Worm (Caenorhabditis elegans) whole organism, L4/young adult: ENCODE measurements around the gene pmk-2.

ENCODE experiments used
- W03F9.2 ChIP-seq: fragments of 150-350 bp; optimal IDR thresholded peaks from 2 replicates; lab custom pipeline; 2014; ENCODE audit warnings: missing biosample characterization, missing genetic modification characterization
- dao-5 ChIP-seq: sonication (generic microtip); optimal IDR thresholded peaks from 2 replicates; lab custom pipeline; 2016; ENCODE audit warnings: missing genotype, missing genetic modification characterization, moderate library complexity, missing compliant biosample characterization
- him-1 ChIP-seq: sonication (generic microtip); optimal IDR thresholded peaks from 2 replicates; lab custom pipeline; 2016; ENCODE audit warnings: missing genotype, missing genetic modification reagents, missing genetic modification characterization, missing compliant biosample characterization

- TF ChIP-seq him-1 (tag; lab: Kevin White, UChicago) (no peak), W03F9.2 (peak; percentile 69), dao-5 (tag; lab: Kevin White, UChicago) (no peak)
Observed at ce11 chrIV:8136005-8136512, 7.2 kb upstream of the pmk-2 start, which contains the start of the genes isp-1 and islo-1.
